Worm (Caenorhabditis elegans): Measurements from ENCODE around the gene R05A10.4.
A peak's percentile ranks its signal among the peaks of the same experiment; 100 is the strongest.

Gene R05A10.4

ce11 chrIV:14193196-14193595, 20.9 kb downstream of the R05A10.4 start, which contains the start of gene K01G12.3:
K01G12.3 (plus strand) TSS chrIV:14193496.
- no peak for TF ChIP-seq bed-1 (GFP tag; IDR thresholded peaks at IDR 0.05)

ce11 chrIV:14194317-14194716, 22.0 kb downstream of the R05A10.4 start:
- no peak for TF ChIP-seq zim-3 (tag; optimal IDR thresholded peaks at IDR 0.05)
- TF ChIP-seq akir-1 (GFP tag; optimal IDR thresholded peaks at IDR 0.05): no peak
- TF ChIP-seq gei-17 (GFP tag; optimal IDR thresholded peaks at IDR 0.05): no peak
- TF ChIP-seq nhr-80 (tag; optimal IDR thresholded peaks at IDR 0.05): no peak
- TF ChIP-seq nfya-2 (GFP tag; IDR thresholded peaks at IDR 0.05): no peak
- TF ChIP-seq pbrm-1 (GFP tag; IDR thresholded peaks at IDR 0.05): no peak
- no peak for TF ChIP-seq lir-1 (GFP tag; conservative IDR thresholded peaks at IDR 0.05)
- no peak for TF ChIP-seq ztf-6 (GFP tag; IDR thresholded peaks at IDR 0.05)
- no peak for TF ChIP-seq lag-1 (GFP tag; IDR thresholded peaks at IDR 0.05)
- TF ChIP-seq unc-62 (GFP tag; optimal IDR thresholded peaks at IDR 0.05): no peak
- no peak for TF ChIP-seq F10E7.11 (tag; optimal IDR thresholded peaks at IDR 0.05)

- TF ChIP-seq lin-40 (tag; optimal IDR thresholded peaks at IDR 0.05) (no peak), pbrm-1 (GFP tag; IDR thresholded peaks at IDR 0.05) (no peak), Y53G8AR.9 (GFP tag; conservative IDR thresholded peaks at IDR 0.05) (no peak), nfya-1 (tag; optimal IDR thresholded peaks at IDR 0.05; ENCODE audit: borderline replicate concordance, insufficient read depth) (no peak), dpl-1 (GFP tag; optimal IDR thresholded peaks at IDR 0.05) (peak; percentile 15), madf-6 (GFP tag; IDR thresholded peaks at IDR 0.05) (peak; percentile 49; the same call in 1 of the 2 replicates), rcor-1 (GFP tag; IDR thresholded peaks at IDR 0.05) (no peak), nhr-120 (GFP tag; IDR thresholded peaks at IDR 0.05) (no peak), rpc-1 (optimal IDR thresholded peaks at IDR 0.05) (no peak), rpc-1 (tag; optimal IDR thresholded peaks at IDR 0.05) (no peak), sdz-38 (tag; optimal IDR thresholded peaks at IDR 0.05) (no peak), efl-1 (GFP tag; optimal IDR thresholded peaks at IDR 0.05) (peak; percentile 49), ztf-18 (tag; optimal IDR thresholded peaks at IDR 0.05) (no peak), B0035.1 (tag; optimal IDR thresholded peaks at IDR 0.05) (no peak), snpc-4 (GFP tag; optimal IDR thresholded peaks at IDR 0.05) (no peak), snpc-4 (tag; optimal IDR thresholded peaks at IDR 0.05) (peak in 1 of 4 experiments; percentile 29)
Measured at ce11 chrIV:14196176-14196575, 23.9 kb downstream of the R05A10.4 start, which contains the start of gene F02H6.2. F02H6.2 (plus strand) TSS chrIV:14196476.

- TF ChIP-seq xnd-1 (tag; optimal IDR thresholded peaks at IDR 0.05): no peak
- TF ChIP-seq ccch-3 (GFP tag; optimal IDR thresholded peaks at IDR 0.05): no peak
- TF ChIP-seq snpc-4 (GFP tag; optimal IDR thresholded peaks at IDR 0.05): no peak
- TF ChIP-seq snpc-4 (tag; optimal IDR thresholded peaks at IDR 0.05): peak in 1 of 4 experiments; percentile 3
- no peak for TF ChIP-seq hlh-26 (GFP tag; conservative IDR thresholded peaks at IDR 0.05)
- TF ChIP-seq madf-8 (GFP tag; conservative IDR thresholded peaks at IDR 0.05): peak; percentile 22; the same call in 1 of the 2 replicates
- TF ChIP-seq Y79H2A.3 (GFP tag; conservative IDR thresholded peaks at IDR 0.05): no peak
- TF ChIP-seq lag-1 (GFP tag; IDR thresholded peaks at IDR 0.05): no peak
- TF ChIP-seq sdz-38 (tag; optimal IDR thresholded peaks at IDR 0.05): no peak
- TF ChIP-seq madf-6 (GFP tag; IDR thresholded peaks at IDR 0.05): peak; percentile 66
- TF ChIP-seq aptf-3 (GFP tag; IDR thresholded peaks at IDR 0.05): no peak
- TF ChIP-seq atf-7 (tag; optimal IDR thresholded peaks at IDR 0.05): no peak
- no peak for TF ChIP-seq F57C9.4 (tag; optimal IDR thresholded peaks at IDR 0.05)
- TF ChIP-seq nfya-1 (tag; optimal IDR thresholded peaks at IDR 0.05; ENCODE audit: borderline replicate concordance, insufficient read depth): no peak
- TF ChIP-seq B0336.3 (GFP tag; IDR thresholded peaks at IDR 0.05): no peak
- TF ChIP-seq lin-26 (GFP tag; IDR thresholded peaks at IDR 0.05): no peak
- TF ChIP-seq Y95B8A.8 (GFP tag; IDR thresholded peaks at IDR 0.05): no peak
- TF ChIP-seq snpc-1.3 (tag; optimal IDR thresholded peaks at IDR 0.05; ENCODE audit: insufficient read depth): no peak
- TF ChIP-seq T26A5.8 (tag; optimal IDR thresholded peaks at IDR 0.05): no peak
- no peak for TF ChIP-seq nhr-90 (tag; optimal IDR thresholded peaks at IDR 0.05)
- TF ChIP-seq ztf-3 (GFP tag; optimal IDR thresholded peaks at IDR 0.05): no peak
- no peak for TF ChIP-seq pha-4 (tag; optimal IDR thresholded peaks at IDR 0.05)
- no peak for TF ChIP-seq madf-10 (tag; optimal IDR thresholded peaks at IDR 0.05)
- peak; percentile 17 for TF ChIP-seq dpl-1 (GFP tag; optimal IDR thresholded peaks at IDR 0.05)
- TF ChIP-seq tbx-9 (tag; optimal IDR thresholded peaks at IDR 0.05; ENCODE audit: borderline replicate concordance): no peak
Measured at ce11 chrIV:14203162-14203561, 30.9 kb downstream of the R05A10.4 start, which contains the start of gene F02H6.3. F02H6.3 (plus strand) TSS chrIV:14203427.

Data from whole organism, young adult.